Worm (Caenorhabditis elegans) whole organism, midembryonic: ENCODE results near the gene abcf-1.

Experiments
- T22C8.4 ChIP-seq: fragments of 200-800 bp; sonication (Bioruptor generic); IDR thresholded peaks from 2 replicates; pipeline ENCODE4 v1.3.6; 2022; ENCODE audit warnings: missing genetic modification characterization, missing compliant biosample characterization
- cog-1 ChIP-seq: sonication (generic microtip); optimal IDR thresholded peaks from 2 replicates; lab custom pipeline; 2016; ENCODE audit warnings: missing genetic modification characterization, missing compliant biosample characterization
- flt-1 ChIP-seq: fragments of 200-800 bp; sonication (Bioruptor generic); IDR thresholded peaks from 2 replicates; pipeline ENCODE4 v1.3.6; 2022; ENCODE audit warnings: missing genetic modification characterization, missing compliant biosample characterization
- klf-2 ChIP-seq: fragments of 200-800 bp; sonication (Bioruptor generic); conservative IDR thresholded peaks from 2 replicates; pipeline ENCODE4 v1.3.6; 2022; ENCODE audit warnings: missing genetic modification reagents, missing genetic modification characterization, missing compliant biosample characterization
- med-1 ChIP-seq: sonication (generic microtip); optimal IDR thresholded peaks from 2 replicates; lab custom pipeline; 2017; ENCODE audit warnings: missing genetic modification characterization, mild to moderate bottlenecking, missing compliant biosample characterization, antibody characterized with exemption, missing genetic modification reagents; ENCODE audit not compliant: insufficient read depth
- ref-1 ChIP-seq: fragments of 200-800 bp; sonication (Bioruptor generic); conservative IDR thresholded peaks from 2 replicates; pipeline ENCODE4 v1.3.6; 2022; ENCODE audit warnings: missing genetic modification reagents, missing genetic modification characterization, missing compliant biosample characterization
- tab-1 ChIP-seq: fragments of 200-800 bp; sonication (Bioruptor generic); IDR thresholded peaks from 2 replicates; pipeline ENCODE4 v1.3.6; 2022; ENCODE audit warnings: missing genetic modification characterization, missing compliant biosample characterization
- ztf-23 ChIP-seq: fragments of 200-800 bp; sonication (Bioruptor generic); IDR thresholded peaks from 2 replicates; pipeline ENCODE4 v1.3.6; 2022; ENCODE audit warnings: missing genetic modification reagents, missing genetic modification characterization, missing compliant biosample characterization
- ztf-29 ChIP-seq: fragments of 200-800 bp; sonication (Bioruptor generic); IDR thresholded peaks from 2 replicates; pipeline ENCODE4 v1.3.6; 2022; ENCODE audit warnings: missing genetic modification reagents, missing genetic modification characterization, missing compliant biosample characterization

The abcf-1 gene

DNA sequence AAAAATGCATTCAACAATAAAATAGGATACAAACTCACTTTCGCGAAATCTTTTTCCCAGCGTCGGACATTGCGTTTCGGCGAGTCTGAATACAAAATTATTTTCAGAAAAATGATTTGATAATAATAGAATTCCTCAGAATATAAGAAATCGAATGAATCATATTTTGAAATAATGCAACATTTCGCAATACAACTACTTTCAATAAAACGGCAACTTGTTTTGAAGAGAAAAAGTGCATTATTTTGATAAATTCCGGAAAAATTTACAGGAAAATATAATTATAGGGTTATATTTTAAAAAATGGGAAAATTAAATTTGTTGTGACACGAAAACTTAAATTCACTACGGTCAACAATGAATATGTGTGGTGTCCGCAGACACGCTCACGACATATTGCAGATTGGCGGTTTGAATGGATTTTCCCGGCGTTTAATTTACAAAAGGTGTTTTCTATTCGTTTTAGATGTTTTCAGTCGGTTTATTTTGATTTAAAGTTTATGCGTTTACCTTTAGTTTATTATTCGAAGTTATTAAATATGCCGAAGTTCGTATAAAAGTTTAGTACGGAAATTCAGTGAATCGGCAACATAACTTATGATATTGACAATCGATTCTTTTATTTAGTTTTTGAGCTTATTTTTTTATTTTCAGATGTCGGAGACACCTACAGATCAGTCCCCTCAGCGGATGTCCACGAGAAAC, at the start of gene abcf-1, which contains the start of gene scc-3:
Gene abcf-1, minus strand, starts transcription at position 85 of the 705 bp plus-strand sequence.
Gene scc-3, plus strand, starts transcription at position 655 of the 705 bp plus-strand sequence.
- TF ChIP-seq cog-1 (tag; lab: Kevin White, UChicago) (no peak), klf-2 (no peak)

- TF ChIP-seq tab-1 (no peak), flt-1 (no peak), cog-1 (tag; lab: Kevin White, UChicago) (no peak), ref-1 (GFP tag; lab: Robert Waterston, UW) (no peak), T22C8.4 (no peak), med-1 (GFP tag; lab: Kevin White, UChicago) (no peak), ztf-29 (no peak)
Measured at ce11 chrV:12811810-12812209, 48.6 kb upstream of the abcf-1 start.

ce11 chrV:12811126-12811525, 48.0 kb upstream of the abcf-1 start, which contains the start of gene ZC443.2:
ZC443.2 (minus strand) TSS chrV:12811192.
- TF ChIP-seq ztf-23 (GFP tag; lab: Robert Waterston, UW) (no peak), med-1 (GFP tag; lab: Kevin White, UChicago) (no peak), flt-1 (no peak), tab-1 (no peak), cog-1 (tag; lab: Kevin White, UChicago) (no peak), ref-1 (GFP tag; lab: Robert Waterston, UW) (no peak), klf-2 (no peak), T22C8.4 (no peak), ztf-29 (no peak)

ce11 chrV:12809876-12810275, 46.7 kb upstream of the abcf-1 start, which contains the start of gene ZC443.1:
ZC443.1 (minus strand) TSS chrV:12810080.
- TF ChIP-seq med-1 (GFP tag; lab: Kevin White, UChicago) (no peak), ztf-23 (GFP tag; lab: Robert Waterston, UW) (no peak), ref-1 (GFP tag; lab: Robert Waterston, UW) (no peak), klf-2 (no peak), ztf-29 (no peak), tab-1 (no peak), flt-1 (no peak), T22C8.4 (no peak)

DNA sequence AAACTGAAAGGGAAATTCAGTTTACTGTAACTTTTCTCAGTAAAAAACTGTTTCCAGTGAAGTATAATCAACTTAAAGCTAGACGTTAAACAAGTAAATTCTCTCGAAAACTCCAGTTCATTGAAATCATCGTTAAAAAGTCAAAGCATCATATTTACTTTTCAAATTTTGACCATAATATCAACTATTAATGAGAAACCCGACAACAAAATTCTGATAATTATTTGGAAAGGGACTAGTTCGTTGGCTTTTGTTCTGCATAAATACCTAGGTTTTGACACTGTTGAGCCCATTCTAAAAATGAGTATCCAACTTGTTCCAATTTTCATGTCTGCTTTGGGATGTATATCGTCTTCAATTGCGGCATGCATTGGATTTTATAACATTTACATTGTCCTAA, 43.0 kb upstream of the abcf-1 start, which contains the start of gene ZC443.7:
Gene ZC443.7, plus strand, starts transcription at position 301 of the 400 bp plus-strand sequence.
- no peak for TF ChIP-seq ztf-23 (GFP tag; lab: Robert Waterston, UW)
- no peak for TF ChIP-seq cog-1 (tag; lab: Kevin White, UChicago)
- no peak for TF ChIP-seq tab-1
- no peak for TF ChIP-seq med-1 (GFP tag; lab: Kevin White, UChicago)
- no peak for TF ChIP-seq T22C8.4
- no peak for TF ChIP-seq ref-1 (GFP tag; lab: Robert Waterston, UW)

DNA sequence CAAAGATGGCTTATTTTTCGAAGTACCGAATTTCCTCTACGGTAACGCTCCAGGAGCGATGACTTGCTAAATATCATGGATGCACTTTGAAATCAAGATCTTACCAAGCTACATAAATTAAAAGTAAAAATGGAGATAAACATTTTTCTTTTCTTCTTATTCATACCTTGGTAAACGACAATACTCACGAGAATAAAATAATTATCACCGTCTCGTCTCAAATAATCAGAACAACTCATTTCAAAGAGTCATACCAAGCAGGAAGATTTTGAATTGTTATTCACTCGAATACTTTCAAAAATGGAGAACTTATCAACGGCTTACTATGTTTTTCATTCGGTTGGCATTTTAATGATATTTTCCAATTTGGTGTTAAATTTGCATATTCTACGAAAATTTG, 40.1 kb upstream of the abcf-1 start, which contains the start of gene srbc-45:
Gene srbc-45, plus strand, starts transcription at position 301 of the 400 bp plus-strand sequence.
- TF ChIP-seq ztf-29 (no peak), klf-2 (no peak), med-1 (GFP tag; lab: Kevin White, UChicago) (no peak), cog-1 (tag; lab: Kevin White, UChicago) (no peak), flt-1 (no peak), tab-1 (no peak), T22C8.4 (no peak), ztf-23 (GFP tag; lab: Robert Waterston, UW) (no peak), ref-1 (GFP tag; lab: Robert Waterston, UW) (no peak)

- TF ChIP-seq flt-1: no peak
- TF ChIP-seq ztf-23 (GFP tag; lab: Robert Waterston, UW): no peak
- no peak for TF ChIP-seq tab-1
- TF ChIP-seq ref-1 (GFP tag; lab: Robert Waterston, UW): no peak
- no peak for TF ChIP-seq klf-2
- TF ChIP-seq T22C8.4: no peak
- TF ChIP-seq ztf-29: no peak
- TF ChIP-seq med-1 (GFP tag; lab: Kevin White, UChicago): no peak
- TF ChIP-seq cog-1 (tag; lab: Kevin White, UChicago): no peak
Measured at ce11 chrV:12800171-12800570, 37.0 kb upstream of the abcf-1 start, which contains the start of gene ugt-3. ugt-3 (minus strand) TSS chrV:12800271.

DNA sequence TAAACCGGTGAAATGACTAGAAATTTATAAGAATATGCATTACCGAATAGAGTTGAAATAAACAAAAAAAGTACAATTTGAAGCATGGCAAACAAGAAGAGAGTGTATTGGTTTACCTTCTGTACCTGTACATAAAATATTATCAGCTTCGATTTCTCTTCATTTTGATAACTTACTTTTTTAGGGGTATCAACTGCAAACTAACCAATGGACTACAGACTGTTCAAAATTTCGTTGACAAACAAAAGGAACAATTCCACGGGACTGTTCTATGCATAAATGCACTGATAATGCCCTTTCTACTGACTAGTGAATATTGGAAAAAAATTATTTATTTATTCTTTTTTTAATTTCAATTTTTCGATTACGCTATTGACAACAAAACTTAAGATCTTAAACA, 34.8 kb upstream of the abcf-1 start, which contains the start of gene ugt-6:
Gene ugt-6, minus strand, starts transcription at position 233 of the 400 bp plus-strand sequence.
- no peak for TF ChIP-seq T22C8.4
- no peak for TF ChIP-seq med-1 (GFP tag; lab: Kevin White, UChicago)
- TF ChIP-seq flt-1: no peak
- TF ChIP-seq tab-1: no peak
- TF ChIP-seq cog-1 (tag; lab: Kevin White, UChicago): no peak
- no peak for TF ChIP-seq klf-2
- TF ChIP-seq ztf-29: no peak
- no peak for TF ChIP-seq ref-1 (GFP tag; lab: Robert Waterston, UW)
- TF ChIP-seq ztf-23 (GFP tag; lab: Robert Waterston, UW): no peak

DNA sequence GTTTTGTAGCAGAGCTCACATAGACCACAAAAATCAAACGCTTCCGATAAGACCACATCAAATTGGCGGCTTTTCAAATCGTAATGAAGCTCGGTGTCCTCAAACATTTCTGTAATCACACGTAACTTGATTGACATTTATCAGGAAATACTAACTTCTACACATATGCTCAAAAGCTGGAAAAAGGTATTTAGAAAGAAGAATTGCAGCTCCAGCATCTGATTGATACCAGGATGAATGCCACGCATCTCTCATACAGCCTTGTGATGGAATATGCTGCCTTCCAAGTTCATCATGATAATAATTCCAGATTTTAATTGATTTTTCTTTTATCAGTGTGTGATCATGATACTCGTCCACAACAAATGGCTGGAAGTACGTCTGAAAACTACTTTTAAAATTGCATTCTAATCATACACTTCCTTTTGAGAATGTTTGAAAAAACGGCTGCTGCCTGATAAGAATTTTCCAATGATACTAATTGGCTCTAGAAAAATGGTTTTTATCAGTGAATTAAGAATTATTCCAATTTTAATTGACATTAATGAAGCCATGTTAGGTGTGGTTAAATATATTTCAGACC, 33.8 kb upstream of the abcf-1 start:
- no peak for TF ChIP-seq tab-1
- no peak for TF ChIP-seq ztf-29
- no peak for TF ChIP-seq klf-2
- TF ChIP-seq flt-1: no peak
- TF ChIP-seq ref-1 (GFP tag; lab: Robert Waterston, UW): no peak
- no peak for TF ChIP-seq ztf-23 (GFP tag; lab: Robert Waterston, UW)
- TF ChIP-seq med-1 (GFP tag; lab: Kevin White, UChicago): no peak
- no peak for TF ChIP-seq cog-1 (tag; lab: Kevin White, UChicago)
- TF ChIP-seq T22C8.4: no peak

DNA sequence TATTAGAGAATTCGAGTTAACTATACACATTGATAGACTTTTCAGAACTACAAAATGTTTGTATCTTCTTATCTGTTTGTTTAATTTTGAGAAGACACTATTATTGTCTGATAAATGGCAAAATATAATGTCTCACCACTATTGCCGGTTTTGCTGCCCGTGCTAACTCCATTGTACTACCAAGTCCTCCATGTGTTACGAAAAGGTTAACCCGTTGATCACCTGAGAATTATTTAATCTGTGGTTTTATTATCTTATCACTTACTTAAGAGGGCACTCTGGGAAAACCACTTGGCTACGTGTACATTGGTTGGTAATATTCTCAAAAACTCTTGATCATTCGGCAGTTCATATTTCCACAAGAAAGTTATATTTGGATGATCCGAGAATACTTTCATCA, 32.8 kb upstream of the abcf-1 start:
- TF ChIP-seq med-1 (GFP tag; lab: Kevin White, UChicago) (no peak), T22C8.4 (no peak), tab-1 (no peak), cog-1 (tag; lab: Kevin White, UChicago) (no peak), klf-2 (no peak), ztf-29 (no peak), ref-1 (GFP tag; lab: Robert Waterston, UW) (no peak), ztf-23 (GFP tag; lab: Robert Waterston, UW) (no peak), flt-1 (no peak)
